Worm (Caenorhabditis elegans): ENCODE results near the gene R05A10.3.

R05A10.3 gene

DNA sequence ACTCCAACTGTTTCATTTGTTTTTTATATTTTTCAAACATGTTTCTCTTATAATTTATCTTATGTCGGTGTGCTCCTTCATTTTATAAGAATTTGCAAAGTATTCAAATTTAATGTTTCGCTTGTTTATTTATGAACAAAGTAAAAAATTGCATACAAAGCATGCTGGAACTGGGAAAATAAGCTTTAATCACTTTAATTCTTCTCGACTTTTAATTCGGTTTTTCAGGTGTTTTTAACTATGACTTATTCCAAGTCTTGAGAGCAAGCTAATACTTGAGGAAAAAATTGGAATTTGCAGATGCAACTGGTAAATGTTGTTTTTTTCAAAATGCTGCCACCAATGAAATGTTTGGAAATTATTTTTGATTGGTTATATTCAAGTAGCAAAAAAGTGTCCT lies 44.5 kb downstream of the R05A10.3 start, which contains the start of gene srz-59:
TSS of gene srz-59 (plus strand) at position 301 of the 400 bp plus-strand sequence.
- TF ChIP-seq pha-4 (tag; optimal IDR thresholded peaks at IDR 0.05) = no peak

ce11 chrIV:14129091-14129490 lies 47.2 kb downstream of the R05A10.3 start, which contains the start of gene srz-42:
Gene srz-42 (plus strand): TSS chrIV:14129391.
- TF ChIP-seq snpc-4 (tag; optimal IDR thresholded peaks at IDR 0.05) = no peak
- no peak for TF ChIP-seq mls-2 (tag; optimal IDR thresholded peaks at IDR 0.05)
- TF ChIP-seq nhr-237 (tag; optimal IDR thresholded peaks at IDR 0.05) = no peak
- no peak for TF ChIP-seq unc-120 (tag; optimal IDR thresholded peaks at IDR 0.05; ENCODE audit: poor library complexity, severe bottlenecking)
- TF ChIP-seq ceh-43 (GFP tag; optimal IDR thresholded peaks at IDR 0.05) = no peak
- TF ChIP-seq nhr-2 (tag; optimal IDR thresholded peaks at IDR 0.05) = no peak
- no peak for TF ChIP-seq lin-32 (GFP tag; optimal IDR thresholded peaks at IDR 0.05)
- TF ChIP-seq drap-1 (GFP tag; optimal IDR thresholded peaks at IDR 0.05) = no peak
- no peak for TF ChIP-seq ceh-39 (tag; optimal IDR thresholded peaks at IDR 0.05)
- no peak for TF ChIP-seq mab-5 (tag; optimal IDR thresholded peaks at IDR 0.05)
- no peak for TF ChIP-seq nhr-28 (tag; optimal IDR thresholded peaks at IDR 0.05)
- no peak for TF ChIP-seq ham-2 (GFP tag; optimal IDR thresholded peaks at IDR 0.05)
- TF ChIP-seq tbx-8 (GFP tag; optimal IDR thresholded peaks at IDR 0.05) = no peak
- no peak for TF ChIP-seq ztf-11 (tag; optimal IDR thresholded peaks at IDR 0.05)
- no peak for TF ChIP-seq sem-2 (GFP tag; optimal IDR thresholded peaks at IDR 0.05)
- no peak for TF ChIP-seq nhr-76 (tag; optimal IDR thresholded peaks at IDR 0.05)

DNA sequence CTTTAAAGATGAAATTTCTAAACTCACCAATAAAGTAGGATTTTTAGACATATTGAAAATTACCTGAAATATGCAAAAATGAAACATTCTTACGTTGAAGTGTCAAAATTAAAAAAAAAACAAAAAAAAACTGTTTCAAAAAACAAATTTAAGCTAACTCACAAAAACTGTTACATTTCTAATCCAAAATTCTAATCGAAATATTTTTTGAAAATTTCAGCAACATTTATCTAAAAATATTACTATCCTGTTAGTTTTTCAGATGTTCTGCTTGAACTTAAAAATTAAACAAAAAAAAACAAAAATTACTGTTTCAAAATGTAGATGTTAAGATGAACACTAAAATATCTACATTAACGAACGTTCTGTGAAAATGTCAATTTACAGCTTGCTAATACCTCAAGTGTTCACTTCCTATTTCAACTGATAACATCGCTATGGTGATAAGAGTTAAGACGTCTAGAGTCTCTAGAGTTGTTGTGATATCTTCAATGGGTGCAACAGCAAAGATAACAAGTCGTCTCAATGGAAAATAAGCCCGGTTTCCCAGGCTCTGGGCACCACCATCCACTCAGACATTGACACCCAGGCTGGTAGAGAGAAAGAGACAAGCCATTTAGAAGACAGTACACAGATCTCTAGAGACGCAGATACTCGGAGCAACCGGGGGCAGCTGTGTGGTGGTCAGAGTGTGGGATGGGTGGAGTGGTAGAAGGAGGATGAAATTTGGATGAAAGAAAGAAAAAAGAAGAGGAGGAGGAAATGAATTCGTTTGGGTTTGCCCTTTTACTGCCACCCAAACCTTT lies 48.3 kb downstream of the R05A10.3 start, which contains the start of gene H12I19.115:
TSS of gene H12I19.115 (minus strand) at position 51 of the 806 bp plus-strand sequence.
- TF ChIP-seq unc-62 (GFP tag; optimal IDR thresholded peaks at IDR 0.05) (peak; percentile 13), ces-1 (GFP tag; optimal IDR thresholded peaks at IDR 0.05) (peak; percentile 57), mls-2 (tag; optimal IDR thresholded peaks at IDR 0.05) (no peak), lin-32 (GFP tag; optimal IDR thresholded peaks at IDR 0.05) (peak; percentile 28), ceh-83 (GFP tag; optimal IDR thresholded peaks at IDR 0.05) (peak; percentile 16), mab-5 (tag; optimal IDR thresholded peaks at IDR 0.05) (no peak), mep-1 (tag; optimal IDR thresholded peaks at IDR 0.05) (no peak), hlh-1 (tag; optimal IDR thresholded peaks at IDR 0.05) (peak; percentile 94)

DNA sequence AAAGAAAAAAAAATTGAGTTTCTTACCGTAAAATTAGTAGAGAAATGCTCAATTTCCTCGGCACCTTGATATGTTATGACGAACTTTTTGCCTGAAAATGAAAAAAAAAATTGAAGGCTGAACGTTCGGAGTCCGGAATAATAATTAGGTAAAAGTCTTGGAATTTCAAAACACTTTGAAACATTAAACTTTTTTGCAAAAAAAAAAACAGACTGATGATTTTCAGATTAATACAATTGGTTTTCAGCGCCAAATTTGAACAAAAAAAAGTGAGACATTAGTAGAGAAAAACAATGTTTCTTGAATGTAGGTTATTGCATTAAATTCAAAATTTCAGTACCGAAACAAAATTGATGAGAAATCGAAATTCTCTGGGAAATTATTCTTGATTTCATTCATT lies 52.3 kb downstream of the R05A10.3 start, which contains the start of gene nkcc-1:
TSS of gene nkcc-1 (minus strand) at position 101 of the 400 bp plus-strand sequence.
- no peak for TF ChIP-seq nhr-28 (tag; optimal IDR thresholded peaks at IDR 0.05)
- no peak for TF ChIP-seq elt-1 (tag; optimal IDR thresholded peaks at IDR 0.05; ENCODE audit: borderline replicate concordance, insufficient read depth)
- TF ChIP-seq nhr-12 (tag; optimal IDR thresholded peaks at IDR 0.05) = no peak
- no peak for TF ChIP-seq mls-2 (tag; optimal IDR thresholded peaks at IDR 0.05)
- no peak for TF ChIP-seq nhr-237 (tag; optimal IDR thresholded peaks at IDR 0.05)
- no peak for TF ChIP-seq sem-2 (GFP tag; optimal IDR thresholded peaks at IDR 0.05)
- no peak for TF ChIP-seq ces-1 (GFP tag; optimal IDR thresholded peaks at IDR 0.05)
